Fruit fly (Drosophila melanogaster) whole organism, embryonic: ENCODE measurements around the gene Ku80.
A peak's percentile ranks its signal among the peaks of the same experiment; 100 is the strongest.

Source experiments
- Atf-2 ChIP-seq: fragments of 200-800 bp; sonication (Bioruptor generic); optimal IDR thresholded peaks from 2 replicates; lab custom pipeline; 2016; ENCODE audit warnings: missing biosample characterization, missing genetic modification characterization
- CG11085 ChIP-seq: fragments of 200-800 bp; sonication (Bioruptor generic); IDR thresholded peaks from 2 replicates; pipeline ENCODE4 v1.3.6; 2022; ENCODE audit warnings: missing biosample characterization, missing genetic modification characterization
- CG11456 ChIP-seq: fragments of 200-800 bp; sonication (Bioruptor generic); IDR thresholded peaks from 3 replicates; pipeline ENCODE4 v1.3.6; 2022; ENCODE audit warnings: missing biosample characterization, missing genetic modification characterization
- CG12236 ChIP-seq: fragments of 200-800 bp; sonication (Bioruptor generic); optimal IDR thresholded peaks from 2 replicates; lab custom pipeline; 2016; ENCODE audit warnings: missing biosample characterization, missing genetic modification characterization
- CG13123 ChIP-seq: fragments of 200-800 bp; sonication (Bioruptor generic); optimal IDR thresholded peaks from 2 replicates; lab custom pipeline; 2016; ENCODE audit warnings: missing biosample characterization, missing genetic modification characterization
- CG14014 ChIP-seq: fragments of 200-800 bp; sonication (Bioruptor generic); IDR thresholded peaks from 2 replicates; pipeline ENCODE4 v1.3.6; 2022; ENCODE audit warnings: missing biosample characterization, missing genetic modification characterization
- CG15269 ChIP-seq: fragments of 200-800 bp; sonication (Bioruptor generic); optimal IDR thresholded peaks from 2 replicates; lab custom pipeline; 2018; ENCODE audit warnings: missing biosample characterization, mild to moderate bottlenecking, missing genetic modification characterization, moderate library complexity
- CG1602 ChIP-seq: fragments of 200-800 bp; sonication (Bioruptor generic); optimal IDR thresholded peaks from 3 replicates; lab custom pipeline; 2016; ENCODE audit warnings: missing biosample characterization, missing genetic modification characterization
- CG1603 ChIP-seq: fragments of 200-800 bp; sonication (Bioruptor generic); optimal IDR thresholded peaks from 2 replicates; lab custom pipeline; 2019; ENCODE audit warnings: missing biosample characterization, mild to moderate bottlenecking, missing genetic modification characterization, moderate library complexity
- CG16779 ChIP-seq: fragments of 200-800 bp; sonication (Bioruptor generic); IDR thresholded peaks from 2 replicates; pipeline ENCODE4 v1.3.6; 2022; ENCODE audit warnings: missing biosample characterization, missing genetic modification characterization
- CG18011 ChIP-seq: fragments of 200-800 bp; sonication (Bioruptor generic); optimal IDR thresholded peaks from 2 replicates; lab custom pipeline; 2017; ENCODE audit warnings: missing biosample characterization, missing genetic modification characterization, mild to moderate bottlenecking, moderate library complexity, missing genotype
- CG18764 ChIP-seq: fragments of 200-800 bp; sonication (Bioruptor generic); optimal IDR thresholded peaks from 3 replicates; lab custom pipeline; 2016; ENCODE audit warnings: missing biosample characterization, missing genetic modification characterization
- CG2889 ChIP-seq: fragments of 200-800 bp; sonication (Bioruptor generic); IDR thresholded peaks from 3 replicates; pipeline ENCODE4 v1.3.6; 2022; ENCODE audit warnings: missing biosample characterization, missing genetic modification characterization
- CG32772 ChIP-seq: fragments of 200-800 bp; sonication (Bioruptor generic); IDR thresholded peaks from 2 replicates; pipeline ENCODE4 v1.3.6; 2022; ENCODE audit warnings: missing biosample characterization, missing genetic modification characterization
- CG4820 ChIP-seq: fragments of 200-800 bp; sonication (Bioruptor generic); optimal IDR thresholded peaks from 3 replicates; lab custom pipeline; 2016; ENCODE audit warnings: missing biosample characterization, missing genetic modification characterization
- CG4854 ChIP-seq: fragments of 200-800 bp; sonication (Bioruptor generic); optimal IDR thresholded peaks from 2 replicates; lab custom pipeline; 2016; ENCODE audit warnings: missing biosample characterization, missing genetic modification characterization, inconsistent platforms
- CG6254 ChIP-seq: fragments of 200-800 bp; sonication (Bioruptor generic); optimal IDR thresholded peaks from 3 replicates; lab custom pipeline; 2017; ENCODE audit warnings: mild to moderate bottlenecking, missing biosample characterization, missing genetic modification reagents, missing genetic modification characterization
- CG7928 ChIP-seq: fragments of 200-800 bp; sonication (Bioruptor generic); optimal IDR thresholded peaks from 2 replicates; lab custom pipeline; 2017; ENCODE audit warnings: missing biosample characterization, mild to moderate bottlenecking, missing genetic modification characterization
- CG8924 ChIP-seq: fragments of 200-800 bp; optimal IDR thresholded peaks from 3 replicates; lab custom pipeline; 2019; ENCODE audit warnings: missing biosample characterization, mild to moderate bottlenecking, missing genetic modification characterization, moderate library complexity
- D19A ChIP-seq: fragments of 200-800 bp; optimal IDR thresholded peaks from 3 replicates; lab custom pipeline; 2019; ENCODE audit warnings: missing biosample characterization, mild to moderate bottlenecking, missing genetic modification characterization, moderate library complexity
- Dek ChIP-seq: fragments of 200-800 bp; sonication (Bioruptor generic); optimal IDR thresholded peaks from 3 replicates; lab custom pipeline; 2019; ENCODE audit warnings: missing biosample characterization, mild to moderate bottlenecking, missing genetic modification characterization, moderate library complexity
- Fer1 ChIP-seq: fragments of 200-800 bp; sonication (Bioruptor generic); optimal IDR thresholded peaks from 2 replicates; lab custom pipeline; 2017; ENCODE audit warnings: missing biosample characterization, mild to moderate bottlenecking, missing genetic modification characterization
- H15 ChIP-seq: fragments of 200-800 bp; sonication (Bioruptor generic); IDR thresholded peaks from 3 replicates; pipeline ENCODE4 v1.3.6; 2022; ENCODE audit warnings: missing biosample characterization, missing genetic modification characterization
- HLH4C ChIP-seq: fragments of 200-800 bp; sonication (Bioruptor generic); IDR thresholded peaks from 3 replicates; pipeline ENCODE4 v1.3.6; 2022; ENCODE audit warnings: missing biosample characterization, missing genetic modification characterization; ENCODE audit not compliant: partially characterized antibody
- Hmx ChIP-seq: fragments of 200-800 bp; sonication (Bioruptor generic); optimal IDR thresholded peaks from 2 replicates; lab custom pipeline; 2016; ENCODE audit warnings: missing biosample characterization, missing genetic modification characterization
- Hr51 ChIP-seq, 2 experiments: fragments of 200-800 bp; sonication (Bioruptor generic); optimal IDR thresholded peaks; 2 replicates in 1 of 2; 3 replicates in 1 of 2; lab custom pipeline; 2016 to 2018; ENCODE audit warnings: missing biosample characterization in 2 of 2, missing genetic modification characterization in 2 of 2, mild to moderate bottlenecking in 1 of 2, moderate library complexity in 1 of 2
- Nf-YC ChIP-seq: fragments of 200-800 bp; optimal IDR thresholded peaks from 3 replicates; lab custom pipeline; 2019; ENCODE audit warnings: missing biosample characterization, mild to moderate bottlenecking, missing genetic modification characterization, moderate library complexity
- Poxn ChIP-seq: fragments of 200-800 bp; sonication (Bioruptor generic); IDR thresholded peaks from 2 replicates; pipeline ENCODE4 v1.3.6; 2022; ENCODE audit warnings: missing biosample characterization, missing genetic modification characterization
- Spps ChIP-seq: fragments of 200-800 bp; sonication (Bioruptor generic); optimal IDR thresholded peaks from 2 replicates; lab custom pipeline; 2018; ENCODE audit warnings: missing biosample characterization, mild to moderate bottlenecking, missing genetic modification characterization
- Sry-δ ChIP-seq: fragments of 200-800 bp; sonication (Bioruptor generic); optimal IDR thresholded peaks from 2 replicates; lab custom pipeline; 2016; ENCODE audit warnings: missing biosample characterization, missing genetic modification characterization
- Stat92E ChIP-seq, 3 experiments: fragments of >200 bp in 2 of 3; fragments of 200-800 bp in 1 of 3; sonication (Bioruptor generic) in 1 of 3; optimal IDR thresholded peaks; 2 replicates each; lab custom pipeline; 2017 to 2019; ENCODE audit warnings: missing biosample characterization in 3 of 3, missing genetic modification characterization in 3 of 3, mild to moderate bottlenecking in 1 of 3, moderate library complexity in 1 of 3
- az2 ChIP-seq: fragments of 200-800 bp; sonication (Bioruptor generic); optimal IDR thresholded peaks from 3 replicates; lab custom pipeline; 2016; ENCODE audit warnings: missing biosample characterization, missing genetic modification characterization
- bigmax ChIP-seq: fragments of 200-800 bp; sonication (Bioruptor generic); optimal IDR thresholded peaks from 2 replicates; lab custom pipeline; 2018; ENCODE audit warnings: missing biosample characterization, mild to moderate bottlenecking, missing genetic modification characterization
- cad ChIP-seq: fragments of >200 bp; optimal IDR thresholded peaks from 2 replicates; lab custom pipeline; 2017; ENCODE audit warnings: missing biosample characterization, missing genetic modification characterization
- cg ChIP-seq: fragments of 200-800 bp; sonication (Bioruptor generic); optimal IDR thresholded peaks from 3 replicates; lab custom pipeline; 2019; ENCODE audit warnings: missing biosample characterization, mild to moderate bottlenecking, missing genetic modification characterization, moderate library complexity
- corto ChIP-seq: fragments of 200-800 bp; sonication (Bioruptor generic); optimal IDR thresholded peaks from 2 replicates; lab custom pipeline; 2016; ENCODE audit warnings: missing biosample characterization, mild to moderate bottlenecking, missing genetic modification characterization, moderate library complexity
- crol ChIP-seq: fragments of 200-800 bp; sonication (Bioruptor generic); IDR thresholded peaks from 2 replicates; pipeline ENCODE4 v1.3.6; 2022; ENCODE audit warnings: missing biosample characterization, missing genetic modification characterization
- fd102C ChIP-seq: fragments of 200-800 bp; sonication (Bioruptor generic); optimal IDR thresholded peaks from 2 replicates; lab custom pipeline; 2018; ENCODE audit warnings: missing biosample characterization, mild to moderate bottlenecking, missing genetic modification characterization, moderate library complexity
- jumu ChIP-seq: fragments of 200-800 bp; sonication (Bioruptor generic); optimal IDR thresholded peaks from 3 replicates; lab custom pipeline; 2016; ENCODE audit warnings: missing biosample characterization, missing genetic modification characterization
- klu ChIP-seq: fragments of 200-800 bp; sonication (Bioruptor generic); IDR thresholded peaks from 2 replicates; pipeline ENCODE4 v1.3.6; 2022; ENCODE audit warnings: missing biosample characterization, missing genetic modification characterization
- lov ChIP-seq, 2 experiments: fragments of 200-800 bp in 1 of 2; fragments of >200 bp in 1 of 2; sonication (Bioruptor generic) in 1 of 2; IDR thresholded peaks in 1 of 2; optimal IDR thresholded peaks in 1 of 2; 2 replicates in 1 of 2; 3 replicates in 1 of 2; pipeline versions ENCODE4 v1.3.6 to Lab custom; 2017 to 2022; ENCODE audit warnings: missing biosample characterization in 1 of 2, missing genetic modification characterization in 1 of 2
- odd ChIP-seq: fragments of 200-800 bp; sonication (Bioruptor generic); optimal IDR thresholded peaks from 2 replicates; lab custom pipeline; 2017; ENCODE audit warnings: missing biosample characterization, mild to moderate bottlenecking, missing genetic modification characterization
- org-1 ChIP-seq: fragments of 200-800 bp; sonication (Bioruptor generic); optimal IDR thresholded peaks from 2 replicates; lab custom pipeline; 2017; ENCODE audit warnings: missing biosample characterization, missing genetic modification characterization
- pho ChIP-seq: fragments of 200-800 bp; sonication (Bioruptor generic); optimal IDR thresholded peaks from 2 replicates; lab custom pipeline; 2016; ENCODE audit warnings: missing biosample characterization, missing genetic modification characterization
- phol ChIP-seq: fragments of 200-800 bp; sonication (Bioruptor generic); optimal IDR thresholded peaks from 3 replicates; lab custom pipeline; 2018; ENCODE audit warnings: missing biosample characterization, mild to moderate bottlenecking, missing genetic modification characterization, moderate library complexity
- ro ChIP-seq: fragments of 200-800 bp; sonication (Bioruptor generic); IDR thresholded peaks from 2 replicates; pipeline ENCODE4 v1.3.6; 2022; ENCODE audit warnings: missing biosample characterization, missing genetic modification characterization
- row ChIP-seq: fragments of 200-800 bp; sonication (Bioruptor generic); IDR thresholded peaks from 3 replicates; pipeline ENCODE4 v1.3.6; 2022; ENCODE audit warnings: missing biosample characterization, missing genetic modification characterization
- seq ChIP-seq: fragments of 200-800 bp; sonication (Bioruptor generic); IDR thresholded peaks from 2 replicates; pipeline ENCODE4 v1.3.6; 2022; ENCODE audit warnings: missing biosample characterization, missing genetic modification characterization
- sim ChIP-seq: fragments of 200-800 bp; sonication (Bioruptor generic); IDR thresholded peaks from 2 replicates; pipeline ENCODE4 v1.3.6; 2022; ENCODE audit warnings: missing biosample characterization, missing genetic modification characterization
- yki ChIP-seq: fragments of >200 bp; optimal IDR thresholded peaks from 3 replicates; lab custom pipeline; 2018
- zf30C ChIP-seq: fragments of 200-800 bp; sonication (Bioruptor generic); optimal IDR thresholded peaks from 3 replicates; lab custom pipeline; 2018; ENCODE audit warnings: missing biosample characterization, mild to moderate bottlenecking, missing genetic modification characterization

Ku80 gene

DNA sequence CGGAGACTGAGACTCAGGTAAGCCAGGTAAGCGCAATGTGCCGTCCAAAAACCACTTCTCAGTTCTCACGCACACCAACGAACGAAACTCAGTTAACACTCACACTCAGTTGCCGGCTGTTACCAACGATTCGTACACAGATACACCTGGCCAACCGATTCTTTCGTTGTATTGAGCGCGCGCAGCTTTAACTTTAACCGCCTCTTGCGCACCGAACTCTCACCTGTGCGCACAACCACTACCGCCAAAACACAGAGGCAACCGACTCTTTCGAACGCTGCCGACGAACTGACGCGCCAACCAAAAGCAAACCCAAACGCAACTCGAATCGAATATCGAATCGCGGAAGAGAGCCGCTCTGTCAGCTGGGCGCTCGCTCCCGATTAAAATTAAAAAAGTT, 8.5 kb downstream of the Ku80 start, which contains the start of gene Gli (continued):
- TF ChIP-seq klu (GFP tag; lab: Robert Waterston, UW), result no peak
- no peak for TF ChIP-seq CG32772 (GFP tag; lab: Robert Waterston, UW)
- TF ChIP-seq CG8924 (tag; lab: Kevin White, UChicago), result no peak
- no peak for TF ChIP-seq CG18764 (GFP tag; lab: Kevin White, UChicago)
- peak; percentile 50; the same call in 1 of the 2 replicates for TF ChIP-seq seq
- TF ChIP-seq yki (lab: Kevin White, UChicago), result no peak
- TF ChIP-seq CG15269 (tag; lab: Kevin White, UChicago), result no peak
- no peak for TF ChIP-seq lov (optimal IDR thresholded peaks at IDR 0.05; lab: Kevin White, UChicago)
- TF ChIP-seq lov (GFP tag; IDR thresholded peaks at IDR 0.05; lab: Robert Waterston, UW), result no peak
- no peak for TF ChIP-seq Sry-δ (GFP tag; lab: Kevin White, UChicago)
- TF ChIP-seq CG4854 (GFP tag; lab: Kevin White, UChicago), result no peak
- no peak for TF ChIP-seq D19A (tag; lab: Kevin White, UChicago)
- TF ChIP-seq az2 (GFP tag; lab: Kevin White, UChicago), result no peak
- TF ChIP-seq CG16779 (GFP tag; lab: Robert Waterston, UW), result no peak
- TF ChIP-seq CG11456 (GFP tag; lab: Robert Waterston, UW), result peak; percentile 54; the same call in 2 of the 3 replicates
- no peak for TF ChIP-seq CG1602 (GFP tag; lab: Kevin White, UChicago)
- no peak for TF ChIP-seq CG12236
- TF ChIP-seq corto (GFP tag; lab: Kevin White, UChicago), result no peak
- peak; percentile 17 for TF ChIP-seq bigmax (GFP tag; lab: Kevin White, UChicago)
- TF ChIP-seq HLH4C, result peak; percentile 45; the same call in 1 of the 3 replicates
- no peak for TF ChIP-seq odd (GFP tag; lab: Kevin White, UChicago)
- TF ChIP-seq CG6254 (GFP tag; lab: Kevin White, UChicago), result no peak
- no peak for TF ChIP-seq phol
- no peak for TF ChIP-seq CG11085 (GFP tag; lab: Robert Waterston, UW)
- TF ChIP-seq Spps (tag; lab: Kevin White, UChicago), result no peak
- TF ChIP-seq cad (GFP tag; lab: Kevin White, UChicago), result no peak
- TF ChIP-seq Stat92E (GFP tag; optimal IDR thresholded peaks at IDR 0.05; lab: Kevin White, UChicago), result peak in 1 of 3 experiments; percentile 80
- no peak for TF ChIP-seq zf30C
- TF ChIP-seq Hr51 (GFP tag; optimal IDR thresholded peaks at IDR 0.05; lab: Kevin White, UChicago), result no peak
- TF ChIP-seq Dek (tag; lab: Kevin White, UChicago), result no peak
- no peak for TF ChIP-seq CG2889 (GFP tag; lab: Robert Waterston, UW)
- TF ChIP-seq CG4820, result no peak
- TF ChIP-seq crol (GFP tag; lab: Robert Waterston, UW), result no peak
- no peak for TF ChIP-seq Hmx (GFP tag; lab: Kevin White, UChicago)
- peak; percentile 18; the same call in 1 of the 3 replicates for TF ChIP-seq row
- peak; percentile 62 for TF ChIP-seq Nf-YC (tag; lab: Kevin White, UChicago)
- TF ChIP-seq Fer1 (GFP tag; lab: Kevin White, UChicago), result peak; percentile 56
- TF ChIP-seq CG7928 (GFP tag; lab: Kevin White, UChicago), result no peak
- TF ChIP-seq sim (GFP tag; lab: Robert Waterston, UW), result peak; percentile 43; the same call in 1 of the 2 replicates
- TF ChIP-seq H15 (GFP tag; lab: Robert Waterston, UW), result no peak
- TF ChIP-seq ro (GFP tag; lab: Robert Waterston, UW), result no peak
- TF ChIP-seq fd102C, result peak; percentile 31
- no peak for TF ChIP-seq Poxn (GFP tag; lab: Robert Waterston, UW)
- no peak for TF ChIP-seq CG1603 (tag; lab: Kevin White, UChicago)
- TF ChIP-seq CG14014 (GFP tag; lab: Robert Waterston, UW), result 0 out of 2 replicates have a peak, but pooled peaks have one; percentile 12
- no peak for TF ChIP-seq pho
- TF ChIP-seq Atf-2 (GFP tag; lab: Kevin White, UChicago), result no peak
- TF ChIP-seq CG18011, result no peak
- TF ChIP-seq cg (GFP tag; lab: Kevin White, UChicago), result peak; percentile 95
- no peak for TF ChIP-seq org-1 (GFP tag; lab: Kevin White, UChicago)
- no peak for TF ChIP-seq CG13123
- TF ChIP-seq jumu (GFP tag; lab: Kevin White, UChicago), result no peak
